Worm (Caenorhabditis elegans): Measurements from ENCODE around the gene W04G3.7.
A peak's percentile ranks its signal among the peaks of the same experiment; 100 is the strongest.

Gene W04G3.7

DNA sequence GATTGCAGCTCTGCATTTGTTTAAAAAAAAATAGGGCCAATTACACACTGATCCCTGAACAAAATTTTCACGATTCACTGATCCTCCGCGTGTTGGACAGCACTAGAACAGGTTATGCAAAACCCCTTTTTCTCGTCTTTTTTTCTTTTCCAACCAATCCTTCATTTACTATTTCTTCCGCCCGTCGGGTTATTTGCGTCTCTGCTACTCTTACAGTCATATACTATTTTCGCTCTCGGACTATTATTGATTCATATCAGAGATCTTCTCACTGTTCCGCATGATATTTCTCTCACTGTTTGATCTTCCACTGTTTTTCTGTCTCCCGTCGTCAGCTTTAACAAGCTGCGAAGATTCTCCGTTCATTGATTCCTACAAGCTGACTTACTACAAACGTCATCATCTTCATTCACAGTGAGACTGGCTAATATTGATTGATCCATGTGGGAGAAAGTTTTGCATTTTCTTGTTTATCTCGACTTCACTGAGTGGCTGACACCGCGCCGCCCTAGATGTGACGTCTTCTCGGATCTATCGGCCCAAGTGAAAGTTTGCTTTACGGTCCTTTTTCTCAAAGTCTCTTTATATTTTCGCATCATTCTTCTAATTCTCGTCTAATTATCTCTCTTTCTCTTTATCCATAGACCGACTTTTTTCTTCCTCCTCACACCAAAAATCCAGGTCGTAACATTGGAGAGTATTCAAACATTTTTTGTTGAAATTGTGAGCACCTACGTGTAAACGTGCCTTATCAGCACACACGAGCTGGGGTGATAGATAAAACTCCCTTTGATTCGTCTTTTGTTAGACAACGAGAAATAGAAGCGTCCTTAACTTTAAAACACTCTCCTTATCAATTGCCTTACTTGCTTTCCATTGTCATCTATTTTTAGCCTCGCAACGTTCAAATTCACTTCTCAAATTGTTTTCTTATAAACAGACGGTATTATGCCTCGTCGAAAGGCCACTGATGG is 48.7 kb downstream of the W04G3.7 start:
- TF ChIP-seq elt-3 (tag; optimal IDR thresholded peaks at IDR 0.05) = peak in 1 of 6 experiments; percentile 27
- TF ChIP-seq lin-13 (GFP tag; optimal IDR thresholded peaks at IDR 0.05) = no peak
- TF ChIP-seq elt-2 (tag; optimal IDR thresholded peaks at IDR 0.05) = peak; percentile 82
- TF ChIP-seq ces-1 (GFP tag; optimal IDR thresholded peaks at IDR 0.05) = no peak
- peak; percentile 68 for TF ChIP-seq nhr-85 (tag)
- TF ChIP-seq unc-30 (tag; optimal IDR thresholded peaks at IDR 0.05) = no peak
- TF ChIP-seq mef-2 (tag; optimal IDR thresholded peaks at IDR 0.05) = no peak
- peak in 1 of 2 experiments; percentile 11 for TF ChIP-seq lsy-2 (tag; optimal IDR thresholded peaks at IDR 0.05)
- peak in 1 of 2 experiments; percentile 3 for TF ChIP-seq lin-35 (GFP tag; optimal IDR thresholded peaks at IDR 0.05)
- TF ChIP-seq sup-37 (GFP tag; optimal IDR thresholded peaks at IDR 0.05) = no peak
- no peak for TF ChIP-seq rnt-1 (tag; optimal IDR thresholded peaks at IDR 0.05)
- TF ChIP-seq C16A3.4 (tag; optimal IDR thresholded peaks at IDR 0.05) = no peak
- no peak for TF ChIP-seq lin-39 (tag; optimal IDR thresholded peaks at IDR 0.05)
- no peak for TF ChIP-seq egl-13 (tag; optimal IDR thresholded peaks at IDR 0.05)
- TF ChIP-seq lir-3 (tag; optimal IDR thresholded peaks at IDR 0.05; ENCODE audit: poor library complexity) = peak; percentile 6
- peak; percentile 43 for TF ChIP-seq snu-23 (GFP tag; optimal IDR thresholded peaks at IDR 0.05)
- no peak for TF ChIP-seq egl-27 (tag; optimal IDR thresholded peaks at IDR 0.05)
- TF ChIP-seq fkh-4 (tag; optimal IDR thresholded peaks at IDR 0.05; ENCODE audit: borderline replicate concordance) = no peak
- peak; percentile 12 for TF ChIP-seq nhr-20 (tag; optimal IDR thresholded peaks at IDR 0.05)
- TF ChIP-seq fos-1 (tag; optimal IDR thresholded peaks at IDR 0.05) = no peak
- peak; percentile 99 for TF ChIP-seq blmp-1 (tag; optimal IDR thresholded peaks at IDR 0.05)
- TF ChIP-seq grh-1 (GFP tag; IDR thresholded peaks at IDR 0.05) = peak; percentile 78
- no peak for TF ChIP-seq C04F5.9 (tag; optimal IDR thresholded peaks at IDR 0.05)
- peak; percentile 8 for TF ChIP-seq swsn-7 (tag; optimal IDR thresholded peaks at IDR 0.05)
- TF ChIP-seq ama-1 (optimal IDR thresholded peaks at IDR 0.05) = no peak
- TF ChIP-seq efl-1 (optimal IDR thresholded peaks at IDR 0.05) = peak in 1 of 2 experiments; percentile 6
- no peak for TF ChIP-seq efl-1 (GFP tag; optimal IDR thresholded peaks at IDR 0.05 in 1 of 2)

DNA sequence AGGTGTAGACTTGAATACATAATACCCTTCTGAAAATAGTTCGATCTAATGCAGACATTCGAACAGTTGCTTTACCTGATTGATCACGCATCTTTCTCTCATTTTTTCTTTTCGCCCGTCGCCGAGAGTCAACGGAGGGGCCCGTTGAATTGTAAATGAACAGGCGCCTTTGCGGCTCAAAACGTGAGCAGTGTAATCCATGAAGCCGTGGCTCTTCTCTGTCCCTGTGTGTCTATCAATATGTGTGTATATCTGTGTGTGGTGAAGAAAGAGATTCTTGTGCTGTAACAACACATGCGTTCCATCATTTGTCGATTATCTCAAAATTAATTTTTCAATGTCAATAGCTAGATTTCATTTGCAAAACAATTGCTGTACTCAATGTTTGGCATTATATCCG is 49.5 kb downstream of the W04G3.7 start:
- TF ChIP-seq sptf-1 (tag; optimal IDR thresholded peaks at IDR 0.05) = no peak
- TF ChIP-seq F16B12.6 (tag; optimal IDR thresholded peaks at IDR 0.05) = no peak
- TF ChIP-seq lsy-2 (tag; optimal IDR thresholded peaks at IDR 0.05) = peak in 1 of 2 experiments; percentile 18
- TF ChIP-seq nhr-12 (tag; optimal IDR thresholded peaks at IDR 0.05) = no peak
- no peak for TF ChIP-seq ama-1 (optimal IDR thresholded peaks at IDR 0.05)
- TF ChIP-seq tbx-2 (tag; optimal IDR thresholded peaks at IDR 0.05) = no peak
- peak; percentile 85 for TF ChIP-seq lin-14 (GFP tag; optimal IDR thresholded peaks at IDR 0.05)
- no peak for TF ChIP-seq lin-15B (tag; optimal IDR thresholded peaks at IDR 0.05)
- TF ChIP-seq dsc-1 (tag; optimal IDR thresholded peaks at IDR 0.05) = no peak
- TF ChIP-seq nhr-84 (tag; optimal IDR thresholded peaks at IDR 0.05) = no peak
- no peak for TF ChIP-seq zip-4 (GFP tag; optimal IDR thresholded peaks at IDR 0.05)
- no peak for TF ChIP-seq fkh-4 (tag; optimal IDR thresholded peaks at IDR 0.05; ENCODE audit: borderline replicate concordance)
- TF ChIP-seq irx-1 (tag; optimal IDR thresholded peaks at IDR 0.05) = no peak
- peak; percentile 4 for TF ChIP-seq unc-130 (tag; optimal IDR thresholded peaks at IDR 0.05)
- no peak for TF ChIP-seq nhr-47 (tag; optimal IDR thresholded peaks at IDR 0.05)
- peak; percentile 36 for TF ChIP-seq snu-23 (GFP tag; optimal IDR thresholded peaks at IDR 0.05)
- TF ChIP-seq snpc-4 (tag; optimal IDR thresholded peaks at IDR 0.05) = no peak
- TF ChIP-seq vab-15 (tag; optimal IDR thresholded peaks at IDR 0.05) = no peak
- TF ChIP-seq elt-3 (tag; optimal IDR thresholded peaks at IDR 0.05) = no peak
- TF ChIP-seq unc-98 (GFP tag; IDR thresholded peaks at IDR 0.05) = no peak
- TF ChIP-seq unc-62 (GFP tag; optimal IDR thresholded peaks at IDR 0.05) = no peak
- no peak for TF ChIP-seq egl-13 (tag; optimal IDR thresholded peaks at IDR 0.05)
- TF ChIP-seq ceh-8 (GFP tag; optimal IDR thresholded peaks at IDR 0.05) = no peak
- no peak for TF ChIP-seq zag-1 (tag; optimal IDR thresholded peaks at IDR 0.05)
- no peak for TF ChIP-seq ceh-90 (tag; optimal IDR thresholded peaks at IDR 0.05)
- TF ChIP-seq nhr-77 (tag; optimal IDR thresholded peaks at IDR 0.05) = no peak
- peak; percentile 10 for TF ChIP-seq mep-1 (tag; optimal IDR thresholded peaks at IDR 0.05)
- TF ChIP-seq ceh-82 (tag; optimal IDR thresholded peaks at IDR 0.05) = no peak
- no peak for TF ChIP-seq dpl-1 (GFP tag; optimal IDR thresholded peaks at IDR 0.05)
- no peak for TF ChIP-seq fkh-8 (tag; optimal IDR thresholded peaks at IDR 0.05)
